Fruit fly (Drosophila melanogaster) S2 (cell line): ENCODE measurements around the gene mthl1.
A peak's percentile ranks its signal among the peaks of the same experiment; 100 is the strongest.

ENCODE experiments used
- CG8478 ChIP-seq: fragments of >200 bp; optimal IDR thresholded peaks from 2 replicates; lab custom pipeline; 2018
- CTCF ChIP-seq, 2 experiments: fragments of >200 bp; optimal IDR thresholded peaks; 2 replicates each; lab custom pipeline; 2018

mthl1 gene

DNA sequence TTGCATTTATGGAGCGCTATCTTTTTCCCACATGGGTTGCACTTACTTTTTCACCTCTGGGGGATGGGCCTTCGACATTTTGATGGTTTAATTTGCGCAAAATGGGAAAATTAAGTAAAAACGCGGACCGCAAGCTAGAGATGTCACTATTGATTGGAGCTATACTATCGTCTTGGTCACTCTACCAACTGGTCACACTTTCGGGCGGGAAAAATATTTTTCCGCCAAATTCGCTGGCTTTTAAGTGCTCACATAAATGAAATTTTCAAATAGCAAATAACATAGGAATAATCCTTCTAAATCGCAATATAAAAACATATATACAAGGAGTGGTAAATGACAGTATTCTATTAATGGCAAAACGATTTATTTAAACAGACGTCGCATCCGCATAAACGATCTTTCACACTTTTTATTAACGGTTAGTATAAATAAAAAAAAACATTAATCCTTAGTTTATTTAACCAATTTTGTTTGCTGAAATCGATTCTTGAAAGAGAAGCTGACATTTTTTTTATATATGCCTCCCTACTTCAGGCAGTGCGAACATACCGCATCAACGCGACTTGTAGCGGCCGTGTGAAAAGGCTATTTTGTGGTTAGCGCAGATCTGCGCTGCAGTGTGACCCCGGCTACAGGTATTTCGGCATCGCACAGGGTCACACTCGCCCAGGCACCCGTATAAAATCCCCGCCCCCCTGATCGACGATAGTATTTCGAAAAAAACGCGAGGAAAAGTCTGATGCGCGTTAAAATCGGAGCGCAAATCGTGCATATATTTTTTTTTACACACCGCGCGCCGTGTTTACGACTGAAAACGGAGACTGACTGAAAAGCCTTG lies at the start of gene mthl1, which contains the start of gene SNRPG:
TSS of gene mthl1 (plus strand) at position 709 of the 841 bp plus-strand sequence.
TSS of gene SNRPG (minus strand) at position 160 of the 841 bp plus-strand sequence.
- TF ChIP-seq CTCF (optimal IDR thresholded peaks at IDR 0.05; lab: Kevin White, UChicago), result no peak
- no peak for TF ChIP-seq CG8478 (lab: Kevin White, UChicago)

dm6 chrX:16593418-16593817 lies 47.4 kb upstream of the mthl1 start, which contains the start of the genes SMC3 and Ubc7:
SMC3 (minus strand) TSS chrX:16593439.
Ubc7 (plus strand) TSS chrX:16593677.
- TF ChIP-seq CG8478 (lab: Kevin White, UChicago), result no peak

DNA sequence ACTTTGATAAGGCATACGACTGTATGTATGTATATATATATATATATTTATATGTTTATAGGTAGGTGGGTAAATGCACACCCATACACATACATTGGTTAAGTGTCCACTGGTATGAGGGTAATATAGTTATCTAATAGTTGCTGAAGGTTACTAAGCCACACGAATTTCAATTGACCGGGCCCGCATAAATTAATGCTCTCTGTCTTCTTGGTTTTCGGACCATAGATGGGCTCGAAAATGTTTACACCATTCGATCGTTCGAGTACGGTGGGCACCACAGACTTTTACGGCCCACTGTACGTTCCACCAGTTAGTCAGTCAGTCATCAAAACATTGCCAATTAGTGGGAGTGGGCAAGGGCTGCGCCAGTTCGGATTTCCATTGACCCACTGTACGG lies 45.4 kb upstream of the mthl1 start:
- TF ChIP-seq CG8478 (lab: Kevin White, UChicago), result no peak
- no peak for TF ChIP-seq CTCF (optimal IDR thresholded peaks at IDR 0.05; lab: Kevin White, UChicago)

dm6 chrX:16596250-16596793 lies 44.4 kb upstream of the mthl1 start:
- no peak for TF ChIP-seq CTCF (optimal IDR thresholded peaks at IDR 0.05; lab: Kevin White, UChicago)
- TF ChIP-seq CG8478 (lab: Kevin White, UChicago), result no peak

- TF ChIP-seq CG8478 (lab: Kevin White, UChicago) (no peak), CTCF (optimal IDR thresholded peaks at IDR 0.05; lab: Kevin White, UChicago) (no peak)
These were observed 42.3 kb upstream of the mthl1 start for dm6 chrX:16598336-16598977.

DNA sequence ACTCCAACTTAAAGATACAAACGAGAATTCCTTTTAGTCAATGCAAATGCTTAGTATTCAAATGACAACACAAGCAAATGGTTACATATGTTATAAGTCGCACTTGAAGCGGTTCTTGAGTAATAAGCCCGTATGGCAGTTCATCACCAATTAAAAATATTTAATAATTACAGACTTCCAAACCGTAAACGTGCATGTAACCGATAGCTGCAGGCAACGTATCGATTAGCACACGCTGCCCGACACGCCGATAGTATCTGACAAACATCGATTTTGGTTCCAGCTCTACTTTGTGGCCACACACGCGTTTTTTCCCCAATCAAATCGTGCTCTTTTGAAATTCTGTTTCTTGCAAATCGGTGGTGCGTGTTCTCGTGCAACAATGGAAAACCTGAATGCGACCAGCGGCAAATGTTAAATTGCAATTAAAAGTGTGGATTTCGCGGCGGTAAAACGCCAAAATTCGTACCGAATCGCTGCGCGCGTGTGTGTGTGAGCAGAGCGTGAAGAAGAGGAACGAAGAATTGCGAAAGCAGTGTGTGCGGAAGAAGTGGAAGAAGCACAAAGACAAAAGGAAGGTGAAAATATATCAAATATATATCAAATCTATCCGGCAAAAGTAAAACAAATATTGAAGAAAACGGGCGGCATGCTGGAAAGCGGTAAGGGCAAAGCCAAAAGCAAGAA lies 41.6 kb upstream of the mthl1 start, which contains the start of the genes CG9784 and Nup153:
TSS of gene CG9784 (minus strand) at position 238 of the 687 bp plus-strand sequence.
TSS of gene Nup153 (plus strand) at position 264 of the 687 bp plus-strand sequence.
- TF ChIP-seq CG8478 (lab: Kevin White, UChicago) (no peak), CTCF (optimal IDR thresholded peaks at IDR 0.05; lab: Kevin White, UChicago) (no peak)

DNA sequence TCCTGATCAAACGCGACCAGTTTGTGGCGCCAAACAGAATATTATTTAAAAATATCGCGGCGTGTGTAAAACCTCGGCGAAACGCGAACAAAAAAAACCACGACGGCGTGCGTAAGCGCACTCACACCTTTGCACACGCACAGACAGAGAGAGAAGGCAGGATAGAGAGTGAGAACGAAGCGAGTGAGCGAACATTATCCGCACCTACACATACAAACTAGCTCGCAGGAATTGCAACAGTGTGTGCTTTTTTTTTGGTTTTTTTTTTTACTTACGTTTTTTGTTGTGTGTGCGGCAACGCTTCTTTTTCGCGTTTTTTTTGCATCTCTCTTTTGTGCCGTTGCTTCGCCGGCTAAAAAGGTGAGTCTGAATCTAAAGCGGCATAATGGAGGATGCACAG lies 41.0 kb upstream of the mthl1 start:
- TF ChIP-seq CG8478 (lab: Kevin White, UChicago) (no peak), CTCF (optimal IDR thresholded peaks at IDR 0.05; lab: Kevin White, UChicago) (no peak)

DNA sequence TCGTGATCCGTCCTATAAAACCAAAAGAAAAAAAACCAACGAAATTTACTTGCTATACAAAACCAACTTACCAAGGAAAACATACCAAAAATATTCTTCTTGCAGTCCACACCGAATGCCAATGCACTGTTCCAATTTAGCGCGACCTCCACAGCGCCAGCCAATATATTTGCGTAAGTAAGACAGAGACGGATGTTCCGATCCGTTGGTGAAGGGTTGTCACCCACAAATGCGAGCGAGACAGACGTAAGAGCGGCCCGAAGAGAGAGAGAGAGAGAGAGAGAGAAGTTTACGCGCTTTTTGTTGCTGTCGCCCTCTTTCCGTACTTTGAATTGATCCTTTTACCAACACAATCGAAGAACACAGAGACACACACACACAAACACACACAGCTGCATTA lies 32.9 kb upstream of the mthl1 start:
- TF ChIP-seq CG8478 (lab: Kevin White, UChicago) (no peak), CTCF (optimal IDR thresholded peaks at IDR 0.05; lab: Kevin White, UChicago) (no peak)

DNA sequence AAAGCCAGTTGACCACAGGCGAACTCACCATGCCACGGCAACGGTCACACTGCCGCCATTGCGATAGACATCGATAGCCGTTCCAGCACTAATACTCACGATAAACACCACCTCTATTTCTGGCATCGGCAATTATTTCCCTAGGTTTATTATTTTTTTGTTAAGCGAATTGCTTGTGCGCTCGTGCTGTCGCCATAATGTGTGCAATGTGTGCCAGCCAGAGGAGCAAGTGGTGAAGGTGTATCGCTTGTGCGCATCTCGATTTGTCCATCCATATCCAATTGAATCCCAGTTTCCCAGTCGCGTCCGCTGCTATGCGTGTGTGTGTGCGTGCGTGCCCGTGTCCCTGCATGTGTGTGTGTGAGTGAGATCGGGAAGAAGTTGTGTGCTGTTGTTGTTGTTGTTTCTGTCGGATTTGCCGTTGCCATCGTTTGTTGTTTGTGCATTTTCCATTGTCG lies 30.1 kb upstream of the mthl1 start, which contains the start of gene mbt:
TSS of gene mbt (plus strand) at position 85 of the 458 bp plus-strand sequence.
- no peak for TF ChIP-seq CG8478 (lab: Kevin White, UChicago)
- TF ChIP-seq CTCF (optimal IDR thresholded peaks at IDR 0.05; lab: Kevin White, UChicago), result peak; percentile 9 to 31

- TF ChIP-seq CTCF (optimal IDR thresholded peaks at IDR 0.05; lab: Kevin White, UChicago) (no peak), CG8478 (lab: Kevin White, UChicago) (no peak)
These were observed 23.7 kb upstream of the mthl1 start for dm6 chrX:16616773-16617738.

DNA sequence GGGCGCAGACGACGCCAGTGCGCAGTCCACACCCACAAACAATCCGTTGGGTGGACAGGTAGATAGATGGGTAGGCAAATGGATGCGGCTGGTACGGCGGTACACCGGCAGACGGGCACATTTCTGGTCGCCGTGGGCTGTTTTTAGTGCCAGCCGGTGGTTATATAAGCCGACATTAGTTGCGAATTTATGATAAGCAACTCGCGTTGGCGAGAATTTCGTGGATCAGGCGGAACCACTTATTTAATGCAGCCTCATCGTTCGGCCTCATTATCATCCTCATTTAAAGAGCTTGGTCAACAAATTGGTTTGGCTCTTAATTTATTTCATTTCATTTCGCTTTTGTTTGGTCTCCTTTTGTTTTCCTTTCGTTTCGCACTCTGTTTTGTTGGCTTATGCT lies 22.0 kb upstream of the mthl1 start:
- TF ChIP-seq CTCF (optimal IDR thresholded peaks at IDR 0.05; lab: Kevin White, UChicago) (no peak), CG8478 (lab: Kevin White, UChicago) (no peak)

- TF ChIP-seq CTCF (optimal IDR thresholded peaks at IDR 0.05; lab: Kevin White, UChicago) (no peak), CG8478 (lab: Kevin White, UChicago) (no peak)
These were observed 19.3 kb upstream of the mthl1 start, which contains the start of gene CG9782 for dm6 chrX:16621462-16621861. CG9782 (minus strand) TSS chrX:16621589.

DNA sequence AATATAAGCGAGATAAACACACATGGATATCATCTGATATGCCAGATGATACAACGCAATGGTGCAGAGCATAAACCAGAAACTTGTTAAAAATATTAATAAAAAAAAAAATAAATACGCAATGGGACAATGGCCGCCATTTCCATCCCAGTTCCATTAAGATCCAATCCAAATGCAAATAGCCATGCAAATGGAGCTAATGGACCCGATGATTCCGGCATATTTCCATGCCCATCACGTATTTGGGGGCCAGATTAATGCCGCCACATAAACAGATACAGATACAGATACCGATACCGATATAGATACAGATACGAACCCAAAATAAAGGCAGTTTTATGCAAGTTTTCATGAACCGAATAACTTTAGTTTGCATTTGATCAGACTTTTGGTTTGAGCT lies 17.2 kb upstream of the mthl1 start:
- TF ChIP-seq CTCF (optimal IDR thresholded peaks at IDR 0.05; lab: Kevin White, UChicago) (no peak), CG8478 (lab: Kevin White, UChicago) (no peak)
